Fruit fly (Drosophila melanogaster) whole organism, larva: ENCODE results near the gene CG43179.

ENCODE experiments used
- noc ChIP-seq: fragments of 200-800 bp; sonication (Bioruptor generic); optimal IDR thresholded peaks from 3 replicates; lab custom pipeline; 2019; ENCODE audit warnings: missing biosample characterization, mild to moderate bottlenecking, missing genetic modification characterization, moderate library complexity

CG43179 gene

DNA sequence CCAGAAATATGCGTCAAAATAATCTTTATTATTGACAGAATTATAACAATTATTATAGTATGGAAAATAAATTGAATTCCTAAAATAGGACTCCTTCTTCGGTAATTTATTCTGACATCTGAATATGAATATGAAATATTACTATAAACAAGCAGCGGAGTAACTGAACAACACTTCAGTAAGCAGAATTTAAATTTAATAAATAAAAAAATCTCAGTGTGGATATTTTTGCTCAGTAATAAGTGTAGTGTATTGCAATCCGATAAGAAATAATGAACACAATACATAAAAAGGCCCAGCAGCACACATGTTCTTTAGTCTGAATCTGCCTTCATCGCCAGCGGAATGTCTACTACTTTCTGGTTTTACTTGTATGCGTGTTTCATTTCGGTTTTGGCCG lies at the start of gene CG43179:
Gene CG43179 (plus strand): TSS at position 301 of the 400 bp plus-strand sequence.
- no peak for TF ChIP-seq noc (tag; lab: Kevin White, UChicago)

dm6 chr3R:14214776-14215175 lies 41.1 kb upstream of the CG43179 start, which contains the start of gene Dop1R1:
Dop1R1 (minus strand) TSS chr3R:14214810.
- no peak for TF ChIP-seq noc (tag; lab: Kevin White, UChicago)

DNA sequence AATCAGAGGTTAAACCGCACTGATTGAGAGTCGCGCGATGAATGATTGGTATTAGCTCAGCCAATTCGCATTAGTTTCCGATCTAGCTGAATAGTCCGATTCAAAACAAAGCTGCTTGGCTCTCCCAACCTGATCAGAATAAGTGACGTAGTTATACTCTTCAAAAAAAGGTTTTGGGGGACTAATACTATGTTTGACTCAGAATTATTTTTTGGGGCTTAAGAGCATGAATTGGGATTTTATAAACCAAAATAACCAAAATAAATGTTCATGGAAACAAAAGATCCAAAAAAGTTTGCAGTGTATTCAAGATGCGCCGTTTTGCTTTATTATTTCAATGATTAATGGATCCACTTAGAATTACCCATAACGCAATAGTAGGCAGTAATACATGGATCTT lies 38.1 kb upstream of the CG43179 start, which contains the start of gene CG9649:
Gene CG9649 (minus strand): TSS at position 44 of the 400 bp plus-strand sequence.
- TF ChIP-seq noc (tag; lab: Kevin White, UChicago), result no peak

DNA sequence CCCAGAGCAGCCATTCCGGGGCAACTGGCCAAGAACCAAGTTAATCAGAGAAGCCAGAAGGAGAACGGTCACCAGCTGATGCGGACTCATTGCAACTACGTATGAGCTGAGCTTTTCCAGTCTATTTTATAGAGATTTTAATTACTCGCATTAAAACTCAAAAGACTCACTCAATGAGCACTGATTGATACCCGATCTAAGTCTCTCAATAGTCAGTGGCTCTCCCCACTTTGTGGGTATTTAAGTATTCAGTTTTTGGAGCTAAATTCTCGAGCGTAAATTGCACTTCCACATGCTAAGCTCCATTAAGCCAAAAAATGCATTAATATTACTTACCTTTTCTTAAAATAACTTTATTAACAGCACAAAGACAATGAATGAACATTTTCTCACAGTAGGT lies 35.8 kb upstream of the CG43179 start, which contains the start of gene CG31326:
Gene CG31326 (minus strand): TSS at position 101 of the 400 bp plus-strand sequence.
- no peak for TF ChIP-seq noc (tag; lab: Kevin White, UChicago)

- no peak for TF ChIP-seq noc (tag; lab: Kevin White, UChicago)
Observed at dm6 chr3R:14221484-14221883, 34.4 kb upstream of the CG43179 start, which contains the start of gene CG33109. CG33109 (minus strand) TSS chr3R:14221584.

DNA sequence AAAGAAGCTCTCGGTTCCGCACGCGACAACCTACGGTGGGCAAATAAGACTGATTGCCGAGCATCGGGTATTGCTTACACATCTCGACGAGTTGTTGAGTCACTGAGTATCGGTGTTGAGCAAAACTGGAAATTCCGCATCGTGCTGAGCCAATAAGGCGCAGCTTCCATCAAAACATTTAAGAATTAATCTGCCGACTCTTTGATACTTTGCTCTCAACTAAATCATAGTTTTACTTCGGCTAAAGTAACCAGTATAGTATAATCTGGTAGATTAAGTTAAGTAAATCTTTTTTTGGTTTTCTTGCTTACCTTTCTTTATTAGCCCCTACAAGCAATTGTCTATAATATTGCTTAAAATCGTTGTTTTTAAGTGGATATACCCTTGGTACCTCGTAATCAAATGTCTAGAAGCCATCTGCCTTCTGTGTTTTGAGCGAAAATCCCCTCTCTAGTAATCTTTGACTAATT lies 31.8 kb upstream of the CG43179 start, which contains the start of gene Sp212:
Gene Sp212 (minus strand): TSS at position 51 of the 470 bp plus-strand sequence.
- peak; percentile 33 for TF ChIP-seq noc (tag; lab: Kevin White, UChicago)

dm6 chr3R:14226662-14227061 lies 29.2 kb upstream of the CG43179 start, which contains the start of gene CG9631:
CG9631 (minus strand) TSS chr3R:14226762.
- TF ChIP-seq noc (tag; lab: Kevin White, UChicago), result no peak

DNA sequence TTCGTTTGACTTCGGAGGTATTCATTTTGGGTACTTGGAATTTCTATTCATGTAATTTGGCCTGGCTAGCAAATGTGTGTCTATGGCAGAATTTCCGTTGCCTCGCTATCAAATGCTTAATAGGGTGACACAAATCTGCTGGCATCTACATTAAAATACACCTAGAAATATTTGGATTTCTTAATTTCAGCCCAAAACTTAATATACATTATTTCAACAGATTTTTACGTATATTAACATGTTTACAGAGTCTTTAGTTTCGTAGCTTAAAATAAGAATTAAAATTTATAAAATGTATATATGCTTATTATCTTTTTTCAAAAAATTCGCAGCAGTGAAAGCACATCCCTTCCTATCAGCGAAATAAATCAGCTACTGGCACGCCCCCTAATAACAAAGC lies 26.9 kb upstream of the CG43179 start, which contains the start of gene CG9624:
Gene CG9624 (minus strand): TSS at position 101 of the 400 bp plus-strand sequence.
- TF ChIP-seq noc (tag; lab: Kevin White, UChicago), result no peak

dm6 chr3R:14244577-14244976 lies 11.3 kb upstream of the CG43179 start, which contains the start of gene CG43291:
CG43291 (minus strand) TSS chr3R:14244677.
- TF ChIP-seq noc (tag; lab: Kevin White, UChicago), result no peak

dm6 chr3R:14245371-14245770 lies 10.5 kb upstream of the CG43179 start, which contains the start of gene CG9616:
CG9616 (minus strand) TSS chr3R:14245471.
- TF ChIP-seq noc (tag; lab: Kevin White, UChicago), result no peak

DNA sequence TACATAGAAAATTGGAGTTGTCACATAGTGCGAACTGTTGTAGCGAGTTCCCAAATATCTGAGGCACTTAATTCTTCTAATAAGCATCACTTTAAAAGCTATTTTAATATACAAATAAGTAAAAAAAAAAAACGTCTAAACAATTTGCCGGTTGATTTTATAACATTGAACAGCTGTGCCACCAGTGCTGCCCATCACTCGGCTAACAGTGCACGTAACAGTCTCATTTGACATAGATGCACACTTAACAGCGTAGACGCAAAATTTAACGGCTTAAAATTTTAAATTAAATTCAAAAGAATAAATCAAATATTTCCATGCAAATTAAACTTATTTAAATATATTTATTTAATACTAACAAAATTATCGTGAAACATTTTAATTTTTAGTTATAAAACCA lies 3.9 kb downstream of the CG43179 start, which contains the start of gene MetRS-m:
Gene MetRS-m (minus strand): TSS at position 171 of the 400 bp plus-strand sequence.
- TF ChIP-seq noc (tag; lab: Kevin White, UChicago), result no peak

dm6 chr3R:14261113-14261512 lies 5.2 kb downstream of the CG43179 start, which contains the start of gene CG14840:
CG14840 (minus strand) TSS chr3R:14261213.
- TF ChIP-seq noc (tag; lab: Kevin White, UChicago), result no peak

- no peak for TF ChIP-seq noc (tag; lab: Kevin White, UChicago)
Observed at dm6 chr3R:14262087-14262486, 6.2 kb downstream of the CG43179 start, which contains the start of the genes CG14839 and CG14841. CG14839 (plus strand) TSS chr3R:14262387. CG14841 (minus strand) TSS chr3R:14262418.

DNA sequence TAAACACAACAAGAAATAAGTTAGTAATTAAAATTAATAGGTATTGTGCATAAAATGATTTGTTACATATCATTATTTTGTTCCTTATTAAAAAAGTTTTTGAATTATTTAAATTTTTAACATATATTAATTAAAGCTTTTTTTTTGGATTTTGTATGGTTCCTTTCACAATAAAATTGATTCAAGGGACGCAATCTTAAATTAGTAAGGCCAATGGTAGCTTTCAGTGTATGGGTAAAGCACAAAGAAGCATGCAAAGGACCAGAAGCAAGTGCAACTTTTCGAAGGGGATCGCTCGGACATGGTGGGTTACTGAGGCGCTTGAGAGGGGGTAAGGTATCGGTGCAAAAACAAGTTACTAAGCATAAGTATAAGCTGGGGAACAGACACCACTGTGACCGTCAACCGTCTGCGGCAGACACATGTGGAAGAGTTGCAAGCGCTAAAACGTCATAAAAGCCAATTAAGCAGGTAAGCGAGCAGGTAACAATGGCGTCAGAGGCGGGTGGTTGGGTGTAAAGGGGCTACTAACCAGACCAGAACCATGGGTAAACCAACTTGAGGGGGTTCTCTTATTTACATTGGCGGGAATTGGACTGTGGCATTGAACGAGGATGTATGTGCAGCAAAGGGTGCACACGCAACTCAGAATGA lies 19.7 kb downstream of the CG43179 start:
- no peak for TF ChIP-seq noc (tag; lab: Kevin White, UChicago)

DNA sequence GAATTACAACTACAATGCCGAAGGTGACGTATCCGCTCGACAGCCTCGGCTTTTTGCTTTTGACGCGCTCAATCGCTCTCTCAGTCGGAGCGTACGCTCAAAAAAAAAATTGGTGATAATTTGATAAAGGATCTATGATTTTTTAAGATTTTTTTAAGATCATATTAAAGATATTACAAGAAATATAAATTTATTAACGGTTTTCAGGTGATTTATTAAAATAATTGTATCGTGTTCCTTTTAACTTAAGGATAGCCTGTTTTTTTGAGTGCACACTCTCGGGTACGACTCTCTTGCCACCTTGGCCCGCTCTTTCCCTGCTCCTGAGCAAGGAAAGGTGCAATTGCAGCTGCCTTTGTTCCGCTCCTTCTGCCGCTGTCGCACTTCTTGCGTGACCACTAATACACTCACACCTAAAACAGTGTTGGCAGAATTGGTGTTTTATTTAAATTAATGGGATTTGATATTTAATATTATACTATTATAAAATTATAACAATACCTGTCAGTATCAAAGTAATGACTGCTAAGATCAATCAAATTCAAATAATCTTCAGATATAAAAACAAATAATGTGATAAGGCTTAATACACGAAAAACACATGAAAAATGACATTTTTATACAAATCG lies 22.1 kb downstream of the CG43179 start:
- no peak for TF ChIP-seq noc (tag; lab: Kevin White, UChicago)
